Worm (Caenorhabditis elegans) whole organism, L2 larva: Measurements from ENCODE around the gene sox-3.

Experiments used
- C34F6.9 ChIP-seq: fragments of 150-350 bp; optimal IDR thresholded peaks from 2 replicates; lab custom pipeline; 2014; ENCODE audit warnings: missing biosample characterization, missing genetic modification characterization
- F13H6.1 ChIP-seq: sonication (generic microtip); optimal IDR thresholded peaks from 2 replicates; lab custom pipeline; 2016; ENCODE audit warnings: missing genetic modification characterization, missing compliant biosample characterization
- R02D3.7 ChIP-seq: fragments of 150-350 bp; optimal IDR thresholded peaks from 2 replicates; lab custom pipeline; 2014; ENCODE audit warnings: missing biosample characterization, missing genetic modification characterization
- Y55F3AM.14 ChIP-seq: fragments of 200-800 bp; sonication (Bioruptor generic); optimal IDR thresholded peaks from 2 replicates; lab custom pipeline; 2018; ENCODE audit warnings: mild to moderate bottlenecking, missing genetic modification characterization, missing compliant biosample characterization
- ZK546.5 ChIP-seq: sonication (generic microtip); optimal IDR thresholded peaks from 2 replicates; lab custom pipeline; 2017; ENCODE audit warnings: missing biosample characterization, missing genetic modification characterization
- alr-1 ChIP-seq: fragments of 150-350 bp; optimal IDR thresholded peaks from 2 replicates; lab custom pipeline; 2014; ENCODE audit warnings: missing biosample characterization, missing genetic modification characterization
- aly-2 ChIP-seq: fragments of 150-350 bp; optimal IDR thresholded peaks from 2 replicates; lab custom pipeline; 2014; ENCODE audit warnings: missing biosample characterization, missing genetic modification characterization
- ama-1 ChIP-seq: fragments of 150-350 bp; optimal IDR thresholded peaks from 2 replicates; lab custom pipeline; 2018; ENCODE audit warnings: inconsistent platforms
- blmp-1 ChIP-seq: sonication (generic microtip); optimal IDR thresholded peaks from 2 replicates; lab custom pipeline; 2017; ENCODE audit warnings: missing genetic modification characterization, mild to moderate bottlenecking, missing compliant biosample characterization, antibody characterized with exemption, moderate library complexity; ENCODE audit not compliant: insufficient read depth
- ceh-16 ChIP-seq: fragments of 150-350 bp; optimal IDR thresholded peaks from 2 replicates; lab custom pipeline; 2014; ENCODE audit warnings: missing biosample characterization, missing genetic modification characterization
- ceh-82 ChIP-seq: fragments of 150-350 bp; optimal IDR thresholded peaks from 2 replicates; lab custom pipeline; 2014; ENCODE audit warnings: missing biosample characterization, missing genetic modification characterization
- crh-2 ChIP-seq: sonication (generic microtip); optimal IDR thresholded peaks from 2 replicates; lab custom pipeline; 2017; ENCODE audit warnings: missing biosample characterization, missing genetic modification characterization
- dmd-4 ChIP-seq: sonication (generic microtip); optimal IDR thresholded peaks from 2 replicates; lab custom pipeline; 2017; ENCODE audit warnings: missing biosample characterization, missing genetic modification characterization
- egl-27 ChIP-seq: sonication (generic microtip); optimal IDR thresholded peaks from 3 replicates; lab custom pipeline; 2017; ENCODE audit warnings: missing biosample characterization, missing genetic modification reagents, missing genetic modification characterization
- elt-1 ChIP-seq: fragments of 150-350 bp; optimal IDR thresholded peaks from 2 replicates; lab custom pipeline; 2014; ENCODE audit warnings: missing biosample characterization, missing genetic modification characterization
- elt-3 ChIP-seq: sonication (generic microtip); optimal IDR thresholded peaks from 2 replicates; lab custom pipeline; 2017; ENCODE audit warnings: missing biosample characterization, missing genetic modification characterization
- fos-1 ChIP-seq: fragments of 150-350 bp; optimal IDR thresholded peaks from 2 replicates; lab custom pipeline; 2014; ENCODE audit warnings: missing biosample characterization, missing genetic modification characterization
- gmeb-1 ChIP-seq: fragments of 150-350 bp; optimal IDR thresholded peaks from 2 replicates; lab custom pipeline; 2014; ENCODE audit warnings: missing biosample characterization, missing genetic modification characterization
- lin-11 ChIP-seq: fragments of 150-350 bp; sonication (generic microtip); optimal IDR thresholded peaks from 2 replicates; lab custom pipeline; 2014; ENCODE audit warnings: missing biosample characterization, missing genetic modification characterization, inconsistent platforms, mixed read lengths
- lin-13 ChIP-seq: fragments of 150-350 bp; optimal IDR thresholded peaks from 2 replicates; lab custom pipeline; 2014; ENCODE audit warnings: missing biosample characterization, missing genetic modification reagents, missing genetic modification characterization
- lin-39 ChIP-seq: fragments of 150-350 bp; optimal IDR thresholded peaks from 2 replicates; lab custom pipeline; 2014; ENCODE audit warnings: missing biosample characterization, missing genetic modification reagents, missing genetic modification characterization
- lsy-2 ChIP-seq, 2 experiments: fragments of 150-350 bp in 1 of 2; sonication (generic microtip) in 1 of 2; optimal IDR thresholded peaks; 2 replicates each; lab custom pipeline; 2014 to 2017; ENCODE audit warnings: missing biosample characterization in 2 of 2, missing genetic modification characterization in 2 of 2
- mab-5 ChIP-seq: fragments of 150-350 bp; optimal IDR thresholded peaks from 2 replicates; lab custom pipeline; 2014; ENCODE audit warnings: missing biosample characterization, missing genetic modification characterization
- mbf-1 ChIP-seq: sonication (generic microtip); optimal IDR thresholded peaks from 2 replicates; lab custom pipeline; 2017; ENCODE audit warnings: missing biosample characterization, missing genetic modification characterization
- mdl-1 ChIP-seq, 2 experiments: fragments of 150-350 bp in 1 of 2; sonication (generic microtip) in 1 of 2; optimal IDR thresholded peaks; 2 replicates each; lab custom pipeline; 2017; ENCODE audit warnings: missing biosample characterization in 2 of 2, missing genetic modification characterization in 2 of 2
- nhr-10 ChIP-seq: sonication (generic microtip); optimal IDR thresholded peaks from 2 replicates; lab custom pipeline; 2017; ENCODE audit warnings: missing biosample characterization, missing genetic modification characterization
- nhr-11 ChIP-seq: fragments of 150-350 bp; optimal IDR thresholded peaks from 2 replicates; lab custom pipeline; 2014; ENCODE audit warnings: missing biosample characterization, missing genetic modification characterization
- nhr-12 ChIP-seq: fragments of 150-350 bp; optimal IDR thresholded peaks from 2 replicates; lab custom pipeline; 2014; ENCODE audit warnings: missing biosample characterization, missing genetic modification characterization
- nhr-129 ChIP-seq: fragments of 150-350 bp; optimal IDR thresholded peaks from 2 replicates; lab custom pipeline; 2014; ENCODE audit warnings: missing biosample characterization, missing genetic modification characterization
- nhr-21 ChIP-seq: fragments of 150-350 bp; optimal IDR thresholded peaks from 2 replicates; lab custom pipeline; 2014; ENCODE audit warnings: missing biosample characterization, missing genetic modification characterization
- nhr-23 ChIP-seq: fragments of 150-350 bp; optimal IDR thresholded peaks from 2 replicates; lab custom pipeline; 2014; ENCODE audit warnings: missing biosample characterization, missing genetic modification reagents, missing genetic modification characterization
- nhr-237 ChIP-seq: fragments of 150-350 bp; optimal IDR thresholded peaks from 2 replicates; lab custom pipeline; 2014; ENCODE audit warnings: missing biosample characterization, missing genetic modification characterization
- nhr-25 ChIP-seq: fragments of 150-350 bp; sonication (generic microtip); optimal IDR thresholded peaks from 3 replicates; lab custom pipeline; 2014; ENCODE audit warnings: missing biosample characterization, missing genetic modification characterization
- nhr-6 ChIP-seq: fragments of 150-350 bp; optimal IDR thresholded peaks from 2 replicates; lab custom pipeline; 2014; ENCODE audit warnings: missing biosample characterization, missing genetic modification characterization
- nhr-77 ChIP-seq: fragments of 150-350 bp; optimal IDR thresholded peaks from 2 replicates; lab custom pipeline; 2014; ENCODE audit warnings: missing biosample characterization, missing genetic modification characterization
- peb-1 ChIP-seq: fragments of 150-350 bp; optimal IDR thresholded peaks from 2 replicates; lab custom pipeline; 2014; ENCODE audit warnings: missing biosample characterization, missing genetic modification characterization
- sem-4 ChIP-seq: fragments of 150-350 bp; optimal IDR thresholded peaks from 2 replicates; lab custom pipeline; 2014; ENCODE audit warnings: missing biosample characterization, missing genetic modification reagents, missing genetic modification characterization
- skn-1 ChIP-seq: sonication (generic microtip); optimal IDR thresholded peaks from 2 replicates; lab custom pipeline; 2017; ENCODE audit warnings: missing biosample characterization, missing genetic modification characterization
- sma-3 ChIP-seq: sonication (generic microtip); optimal IDR thresholded peaks from 2 replicates; lab custom pipeline; 2016; ENCODE audit warnings: missing genetic modification reagents, missing genetic modification characterization, missing compliant biosample characterization
- sma-9 ChIP-seq, 2 experiments: fragments of 150-350 bp in 1 of 2; sonication (generic microtip) in 1 of 2; optimal IDR thresholded peaks; 2 replicates each; lab custom pipeline; 2014 to 2016; ENCODE audit warnings: missing genetic modification characterization in 2 of 2, mild to moderate bottlenecking in 1 of 2, missing biosample characterization in 1 of 2, missing compliant biosample characterization in 1 of 2, missing genetic modification reagents in 1 of 2, moderate library complexity in 1 of 2
- snpc-4 ChIP-seq: fragments of 150-350 bp; optimal IDR thresholded peaks from 2 replicates; lab custom pipeline; 2014; ENCODE audit warnings: missing biosample characterization, missing genetic modification characterization
- unc-39 ChIP-seq: fragments of 150-350 bp; optimal IDR thresholded peaks from 2 replicates; lab custom pipeline; 2014; ENCODE audit warnings: missing biosample characterization, missing genetic modification characterization
- unc-55 ChIP-seq: fragments of 150-350 bp; sonication (generic microtip); optimal IDR thresholded peaks from 3 replicates; lab custom pipeline; 2014; ENCODE audit warnings: missing biosample characterization, missing genetic modification reagents, missing genetic modification characterization
- unc-62 ChIP-seq: fragments of 150-350 bp; optimal IDR thresholded peaks from 2 replicates; lab custom pipeline; 2014; ENCODE audit warnings: missing biosample characterization, missing genetic modification reagents, missing genetic modification characterization
- zag-1 ChIP-seq: fragments of 150-350 bp; optimal IDR thresholded peaks from 2 replicates; lab custom pipeline; 2014; ENCODE audit warnings: missing biosample characterization, missing genetic modification characterization
- ztf-1 ChIP-seq: fragments of 200-800 bp; sonication (Bioruptor generic); conservative IDR thresholded peaks from 2 replicates; pipeline ENCODE4 v1.3.6; 2022; ENCODE audit warnings: missing genetic modification characterization, missing compliant biosample characterization
- ztf-11 ChIP-seq: sonication (generic microtip); optimal IDR thresholded peaks from 2 replicates; lab custom pipeline; 2017; ENCODE audit warnings: missing biosample characterization, missing genetic modification characterization
- ztf-4 ChIP-seq: fragments of 150-350 bp; optimal IDR thresholded peaks from 2 replicates; lab custom pipeline; 2014; ENCODE audit warnings: missing biosample characterization, missing genetic modification characterization

Gene sox-3

ce11 chrX:14715459-14715858 lies 22.7 kb upstream of the sox-3 start:
- TF ChIP-seq ztf-11 (tag; lab: Kevin White, UChicago) = no peak
- no peak for TF ChIP-seq unc-62 (GFP tag; lab: Kevin White, UChicago)
- no peak for TF ChIP-seq egl-27 (tag; lab: Kevin White, UChicago)
- peak; percentile 5 for TF ChIP-seq snpc-4 (tag; lab: Kevin White, UChicago)

- TF ChIP-seq blmp-1 (tag; lab: Kevin White, UChicago) (no peak), skn-1 (tag; lab: Kevin White, UChicago) (no peak), nhr-237 (tag; lab: Kevin White, UChicago) (no peak), ztf-1 (GFP tag; lab: Robert Waterston, UW) (no peak), elt-3 (tag; lab: Kevin White, UChicago) (no peak), aly-2 (no peak), nhr-12 (no peak), sma-3 (peak; percentile 20), lin-13 (no peak), elt-1 (tag; lab: Kevin White, UChicago) (no peak), ZK546.5 (no peak), ztf-4 (tag; lab: Kevin White, UChicago) (no peak), peb-1 (tag; lab: Kevin White, UChicago) (no peak), unc-39 (tag; lab: Kevin White, UChicago) (no peak), nhr-10 (tag; lab: Kevin White, UChicago) (no peak), nhr-25 (tag; lab: Kevin White, UChicago) (no peak), alr-1 (tag; lab: Kevin White, UChicago) (no peak), ztf-11 (tag; lab: Kevin White, UChicago) (no peak), unc-62 (GFP tag; lab: Kevin White, UChicago) (no peak), nhr-6 (tag; lab: Kevin White, UChicago) (no peak), Y55F3AM.14 (no peak), zag-1 (tag; lab: Kevin White, UChicago) (no peak), mbf-1 (tag; lab: Kevin White, UChicago) (no peak), nhr-129 (tag; lab: Kevin White, UChicago) (peak; percentile 8), lin-39 (tag; lab: Kevin White, UChicago) (no peak), nhr-11 (no peak), ceh-82 (no peak), lin-11 (tag; lab: Kevin White, UChicago) (no peak), nhr-77 (tag; lab: Kevin White, UChicago) (no peak), crh-2 (tag; lab: Kevin White, UChicago) (peak; percentile 11), gmeb-1 (tag; lab: Kevin White, UChicago) (no peak), sma-9 (GFP tag; optimal IDR thresholded peaks at IDR 0.05; lab: Kevin White, UChicago) (no peak), sma-9 (tag; optimal IDR thresholded peaks at IDR 0.05; lab: Kevin White, UChicago) (no peak), ceh-16 (tag; lab: Kevin White, UChicago) (no peak), fos-1 (tag; lab: Kevin White, UChicago) (peak; percentile 54), mab-5 (tag; lab: Kevin White, UChicago) (no peak), nhr-23 (tag; lab: Kevin White, UChicago) (no peak), lsy-2 (tag; optimal IDR thresholded peaks at IDR 0.05; lab: Kevin White, UChicago) (no peak), mdl-1 (tag; optimal IDR thresholded peaks at IDR 0.05; lab: Kevin White, UChicago) (no peak), sem-4 (tag; lab: Kevin White, UChicago) (peak; percentile 17), snpc-4 (tag; lab: Kevin White, UChicago) (no peak), C34F6.9 (tag; lab: Kevin White, UChicago) (peak; percentile 64), unc-55 (peak; percentile 14), egl-27 (tag; lab: Kevin White, UChicago) (no peak), nhr-21 (no peak), ama-1 (lab: Kevin White, UChicago) (no peak), R02D3.7 (tag; lab: Kevin White, UChicago) (no peak), dmd-4 (no peak), F13H6.1 (tag; lab: Kevin White, UChicago) (no peak)
- TF ChIP-seq, all 48 proteins: peak for 7
These were observed 18.4 kb upstream of the sox-3 start, which contains the start of gene atrn-1 for ce11 chrX:14711168-14711629. Gene atrn-1, plus strand, starts transcription at chrX:14711579.
